Worm (Caenorhabditis elegans) whole organism, midembryonic: Measurements from ENCODE around the gene vha-4.

Source experiments
- T22C8.4 ChIP-seq: fragments of 200-800 bp; sonication (Bioruptor generic); IDR thresholded peaks from 2 replicates; pipeline ENCODE4 v1.3.6; 2022; ENCODE audit warnings: missing genetic modification characterization, missing compliant biosample characterization
- cog-1 ChIP-seq: sonication (generic microtip); optimal IDR thresholded peaks from 2 replicates; lab custom pipeline; 2016; ENCODE audit warnings: missing genetic modification characterization, missing compliant biosample characterization
- flt-1 ChIP-seq: fragments of 200-800 bp; sonication (Bioruptor generic); IDR thresholded peaks from 2 replicates; pipeline ENCODE4 v1.3.6; 2022; ENCODE audit warnings: missing genetic modification characterization, missing compliant biosample characterization
- klf-2 ChIP-seq: fragments of 200-800 bp; sonication (Bioruptor generic); conservative IDR thresholded peaks from 2 replicates; pipeline ENCODE4 v1.3.6; 2022; ENCODE audit warnings: missing genetic modification reagents, missing genetic modification characterization, missing compliant biosample characterization
- med-1 ChIP-seq: sonication (generic microtip); optimal IDR thresholded peaks from 2 replicates; lab custom pipeline; 2017; ENCODE audit warnings: missing genetic modification characterization, mild to moderate bottlenecking, missing compliant biosample characterization, antibody characterized with exemption, missing genetic modification reagents; ENCODE audit not compliant: insufficient read depth
- ref-1 ChIP-seq: fragments of 200-800 bp; sonication (Bioruptor generic); conservative IDR thresholded peaks from 2 replicates; pipeline ENCODE4 v1.3.6; 2022; ENCODE audit warnings: missing genetic modification reagents, missing genetic modification characterization, missing compliant biosample characterization
- tab-1 ChIP-seq: fragments of 200-800 bp; sonication (Bioruptor generic); IDR thresholded peaks from 2 replicates; pipeline ENCODE4 v1.3.6; 2022; ENCODE audit warnings: missing genetic modification characterization, missing compliant biosample characterization
- ztf-23 ChIP-seq: fragments of 200-800 bp; sonication (Bioruptor generic); IDR thresholded peaks from 2 replicates; pipeline ENCODE4 v1.3.6; 2022; ENCODE audit warnings: missing genetic modification reagents, missing genetic modification characterization, missing compliant biosample characterization
- ztf-29 ChIP-seq: fragments of 200-800 bp; sonication (Bioruptor generic); IDR thresholded peaks from 2 replicates; pipeline ENCODE4 v1.3.6; 2022; ENCODE audit warnings: missing genetic modification reagents, missing genetic modification characterization, missing compliant biosample characterization

Gene vha-4

ce11 chrII:7873843-7874372 lies 5.2 kb downstream of the vha-4 start, which contains the start of gene T01H3.3:
Gene T01H3.3, minus strand, starts transcription at chrII:7873893.
- no peak for TF ChIP-seq ztf-29 (GFP tag; lab: Robert Waterston, UW)
- TF ChIP-seq flt-1 = no peak

- no peak for TF ChIP-seq T22C8.4 (GFP tag; lab: Robert Waterston, UW)
- TF ChIP-seq flt-1 = 0 out of 2 replicates have a peak, but pooled peaks have one; percentile 20
Observed at ce11 chrII:7870632-7871031, 8.5 kb downstream of the vha-4 start.

ce11 chrII:7870062-7870461 lies 9.1 kb downstream of the vha-4 start, which contains the start of gene ztf-17:
Gene ztf-17, minus strand, starts transcription at chrII:7870162.
- TF ChIP-seq ref-1 (GFP tag; lab: Robert Waterston, UW) (no peak), ztf-23 (no peak), ztf-29 (GFP tag; lab: Robert Waterston, UW) (no peak), cog-1 (no peak), T22C8.4 (GFP tag; lab: Robert Waterston, UW) (no peak), klf-2 (GFP tag; lab: Robert Waterston, UW) (no peak), med-1 (no peak), flt-1 (no peak), tab-1 (GFP tag; lab: Robert Waterston, UW) (no peak)

- TF ChIP-seq tab-1 (GFP tag; lab: Robert Waterston, UW) = no peak
- TF ChIP-seq cog-1 = no peak
Observed at ce11 chrII:7866081-7866480, 13.0 kb downstream of the vha-4 start.

- no peak for TF ChIP-seq ref-1 (GFP tag; lab: Robert Waterston, UW)
Observed at ce11 chrII:7864892-7865291, 14.2 kb downstream of the vha-4 start.

ce11 chrII:7864207-7864606 lies 14.9 kb downstream of the vha-4 start, which contains the start of gene ostb-1:
Gene ostb-1, plus strand, starts transcription at chrII:7864507.
- TF ChIP-seq T22C8.4 (GFP tag; lab: Robert Waterston, UW) = no peak
- no peak for TF ChIP-seq tab-1 (GFP tag; lab: Robert Waterston, UW)
- TF ChIP-seq ztf-23 = no peak
- TF ChIP-seq med-1 = no peak
- no peak for TF ChIP-seq cog-1
- no peak for TF ChIP-seq ztf-29 (GFP tag; lab: Robert Waterston, UW)
- no peak for TF ChIP-seq klf-2 (GFP tag; lab: Robert Waterston, UW)
- TF ChIP-seq ref-1 (GFP tag; lab: Robert Waterston, UW) = no peak
- no peak for TF ChIP-seq flt-1

ce11 chrII:7863480-7864125 lies 15.5 kb downstream of the vha-4 start:
- TF ChIP-seq cog-1 = no peak
- TF ChIP-seq ztf-23 = no peak
- no peak for TF ChIP-seq ztf-29 (GFP tag; lab: Robert Waterston, UW)
- TF ChIP-seq ref-1 (GFP tag; lab: Robert Waterston, UW) = no peak
- TF ChIP-seq med-1 = no peak
- no peak for TF ChIP-seq flt-1
- TF ChIP-seq T22C8.4 (GFP tag; lab: Robert Waterston, UW) = no peak
- TF ChIP-seq tab-1 (GFP tag; lab: Robert Waterston, UW) = no peak
- TF ChIP-seq klf-2 (GFP tag; lab: Robert Waterston, UW) = no peak

ce11 chrII:7860221-7860928 lies 18.7 kb downstream of the vha-4 start, which contains the start of gene lin-5:
Gene lin-5, plus strand, starts transcription at chrII:7860574.
- TF ChIP-seq klf-2 (GFP tag; lab: Robert Waterston, UW) (0 out of 2 replicates have a peak, but pooled peaks have one; percentile 47), flt-1 (no peak), cog-1 (peak; percentile 36), med-1 (no peak), tab-1 (GFP tag; lab: Robert Waterston, UW) (no peak)

ce11 chrII:7858101-7858500 lies 21.0 kb downstream of the vha-4 start, which contains the start of gene sds-22:
Gene sds-22, plus strand, starts transcription at chrII:7858401.
- no peak for TF ChIP-seq ref-1 (GFP tag; lab: Robert Waterston, UW)
- no peak for TF ChIP-seq ztf-29 (GFP tag; lab: Robert Waterston, UW)
- TF ChIP-seq tab-1 (GFP tag; lab: Robert Waterston, UW) = no peak
- TF ChIP-seq klf-2 (GFP tag; lab: Robert Waterston, UW) = no peak
- no peak for TF ChIP-seq med-1

- TF ChIP-seq cog-1 = peak; percentile 22
- TF ChIP-seq ref-1 (GFP tag; lab: Robert Waterston, UW) = no peak
- TF ChIP-seq ztf-23 = 0 out of 2 replicates have a peak, but pooled peaks have one; percentile 35
- no peak for TF ChIP-seq tab-1 (GFP tag; lab: Robert Waterston, UW)
- TF ChIP-seq flt-1 = peak; percentile 48; the same call in 1 of the 2 replicates
Observed at ce11 chrII:7857485-7858010, 21.6 kb downstream of the vha-4 start, which contains the start of the genes cec-3 and T09A5.15. Gene cec-3, minus strand, starts transcription at chrII:7857600. Gene T09A5.15, plus strand, starts transcription at chrII:7857960.

ce11 chrII:7855619-7856018 lies 23.5 kb downstream of the vha-4 start, which contains the start of gene mdmh-35:
Gene mdmh-35, minus strand, starts transcription at chrII:7855719.
- TF ChIP-seq flt-1 (no peak), med-1 (no peak), cog-1 (no peak), ztf-23 (no peak), T22C8.4 (GFP tag; lab: Robert Waterston, UW) (no peak), ztf-29 (GFP tag; lab: Robert Waterston, UW) (no peak), ref-1 (GFP tag; lab: Robert Waterston, UW) (no peak), tab-1 (GFP tag; lab: Robert Waterston, UW) (no peak), klf-2 (GFP tag; lab: Robert Waterston, UW) (no peak)
